Worm (Caenorhabditis elegans) whole organism, dauer: ENCODE results near the gene atg-16.1.

Source experiments
- unc-62 ChIP-seq: sonication (generic microtip); optimal IDR thresholded peaks from 2 replicates; lab custom pipeline; 2017; ENCODE audit warnings: missing biosample characterization, missing genetic modification reagents, missing genetic modification characterization

atg-16.1 gene

DNA sequence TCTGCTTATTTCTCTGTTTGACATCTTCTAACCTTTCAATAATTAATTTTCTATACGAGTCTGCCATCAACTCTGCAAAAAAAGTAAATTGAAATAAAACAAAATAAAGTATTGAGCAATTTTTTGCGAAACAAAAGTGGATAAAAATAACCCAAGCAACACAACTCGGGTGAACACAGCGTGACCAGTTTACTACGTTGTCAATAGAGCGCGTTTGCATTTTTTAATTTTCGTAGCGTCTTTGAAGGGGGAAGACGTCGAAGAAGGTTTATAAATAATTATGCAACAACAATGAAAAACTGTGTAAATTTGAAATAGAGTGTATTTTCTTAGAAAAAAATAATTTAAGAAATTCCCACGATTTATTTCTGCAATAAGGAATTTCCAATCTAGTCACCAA is at the start of gene atg-16.1:
atg-16.1 (minus strand) TSS at position 76 of the 400 bp plus-strand sequence.
- no peak for TF ChIP-seq unc-62 (GFP tag; lab: Kevin White, UChicago)

- TF ChIP-seq unc-62 (GFP tag; lab: Kevin White, UChicago) = no peak
Observed at ce11 chrX:4508209-4508608, 45.9 kb upstream of the atg-16.1 start, which contains the start of gene rhi-1. Gene rhi-1, plus strand, starts transcription at chrX:4508509.

DNA sequence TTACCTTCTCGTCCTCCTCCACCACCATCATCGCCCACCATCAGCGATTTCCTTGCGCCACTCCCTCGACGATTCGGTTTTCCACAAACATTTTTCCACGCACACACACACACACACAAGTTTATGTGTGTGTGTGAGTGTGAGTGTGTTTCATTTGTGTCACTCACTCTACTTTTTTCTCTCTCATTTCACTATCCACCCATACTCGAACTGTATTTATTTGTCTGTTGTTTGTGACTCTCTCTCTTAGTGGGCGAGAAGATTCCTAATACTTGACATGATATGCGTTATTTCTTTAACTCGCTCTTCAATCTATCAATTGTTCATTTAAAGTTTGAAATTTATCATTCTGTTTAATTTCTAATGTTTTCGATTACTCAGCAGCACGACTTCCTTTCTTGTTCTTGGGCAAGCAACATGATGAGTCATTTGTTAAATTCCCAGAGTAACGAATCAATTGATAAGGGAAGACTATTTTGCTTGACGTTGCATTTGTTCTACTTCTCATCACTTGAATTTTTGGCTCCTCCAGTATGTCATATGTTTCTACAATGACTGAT is 44.9 kb upstream of the atg-16.1 start:
- TF ChIP-seq unc-62 (GFP tag; lab: Kevin White, UChicago) = no peak

DNA sequence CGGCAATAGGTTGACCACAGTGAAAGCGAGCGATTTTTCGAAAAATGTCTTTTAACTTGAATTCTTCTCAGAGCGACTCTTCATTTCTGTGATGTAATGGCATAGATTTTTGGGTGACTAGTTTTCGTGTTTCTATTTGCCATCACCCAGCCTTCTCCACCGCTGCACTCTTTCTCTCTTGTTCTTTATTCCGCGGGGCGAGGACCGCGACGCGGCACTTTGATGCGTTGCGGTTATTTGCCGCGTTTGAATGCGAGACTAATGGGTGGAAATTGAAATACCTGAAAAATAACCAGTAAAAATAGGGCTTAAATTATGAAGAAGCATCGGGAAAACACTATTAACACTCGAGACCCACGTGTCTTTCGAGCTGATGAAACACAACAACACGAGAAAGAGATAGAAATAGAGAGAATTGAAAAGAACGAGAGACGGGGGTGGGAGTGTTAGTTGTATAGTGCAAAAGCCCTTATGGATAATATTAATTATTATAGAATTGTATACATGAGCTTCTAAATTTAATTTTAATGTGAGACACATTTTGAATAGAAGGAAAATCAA is 41.9 kb upstream of the atg-16.1 start, which contains the start of gene dgk-2:
dgk-2 (minus strand) TSS at position 281 of the 561 bp plus-strand sequence.
- TF ChIP-seq unc-62 (GFP tag; lab: Kevin White, UChicago) = no peak

DNA sequence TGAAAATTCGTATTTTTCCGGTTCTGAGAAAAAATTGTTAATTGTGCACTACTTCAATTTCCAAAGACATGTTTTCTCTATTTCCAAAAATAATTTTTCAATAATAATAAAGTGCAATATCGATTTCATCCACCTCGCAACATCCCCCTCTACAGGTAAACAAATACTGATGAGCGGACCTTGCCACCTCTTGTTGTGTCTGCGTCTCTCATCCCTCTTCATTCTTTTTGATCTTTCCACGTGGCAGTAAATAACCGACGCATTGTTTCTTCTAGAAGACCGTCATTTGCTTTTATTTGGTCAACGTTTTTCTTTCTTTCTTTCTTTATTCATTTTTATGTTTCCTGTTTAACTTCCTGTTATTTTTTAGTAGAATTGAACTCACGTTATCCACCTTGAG is 41.0 kb upstream of the atg-16.1 start:
- TF ChIP-seq unc-62 (GFP tag; lab: Kevin White, UChicago) = no peak

DNA sequence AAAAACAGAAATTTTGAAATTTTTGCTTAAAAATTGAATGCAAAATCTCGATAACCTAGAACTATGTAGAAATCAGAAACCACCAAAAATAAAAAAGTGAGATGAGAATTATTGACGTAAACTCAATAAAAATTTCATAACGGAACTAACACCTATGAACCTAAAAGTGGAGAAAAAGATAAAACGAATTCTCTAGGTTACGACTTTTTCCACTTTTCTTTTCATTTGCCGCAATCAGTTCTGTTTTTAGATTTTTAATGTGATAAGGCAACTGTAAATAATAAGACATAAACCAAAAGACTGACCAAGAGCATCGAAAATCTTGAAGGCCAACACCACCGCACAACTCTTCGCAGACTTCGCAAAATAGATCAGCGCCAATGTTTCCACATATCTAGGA is 39.8 kb upstream of the atg-16.1 start:
- no peak for TF ChIP-seq unc-62 (GFP tag; lab: Kevin White, UChicago)

DNA sequence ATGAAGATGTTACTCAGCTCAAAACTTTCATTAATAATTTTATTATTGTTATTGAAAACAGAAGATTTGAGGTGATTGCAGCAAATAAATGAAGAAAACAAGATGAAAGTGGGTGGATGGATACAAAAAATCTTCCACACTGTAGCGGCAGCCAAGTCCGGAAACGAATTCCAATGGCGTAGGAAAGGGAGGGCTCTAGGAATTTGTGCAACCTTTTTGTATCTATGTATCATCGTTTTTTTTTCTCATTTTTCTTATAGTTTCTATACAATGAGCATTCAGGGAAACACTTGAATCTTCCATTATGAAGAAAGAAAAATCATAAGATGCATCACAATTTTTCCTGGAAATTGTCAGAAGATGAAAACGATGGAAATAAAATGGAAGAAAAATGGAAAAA is 38.2 kb upstream of the atg-16.1 start:
- no peak for TF ChIP-seq unc-62 (GFP tag; lab: Kevin White, UChicago)

ce11 chrX:4498478-4498877 is 36.2 kb upstream of the atg-16.1 start:
- no peak for TF ChIP-seq unc-62 (GFP tag; lab: Kevin White, UChicago)

DNA sequence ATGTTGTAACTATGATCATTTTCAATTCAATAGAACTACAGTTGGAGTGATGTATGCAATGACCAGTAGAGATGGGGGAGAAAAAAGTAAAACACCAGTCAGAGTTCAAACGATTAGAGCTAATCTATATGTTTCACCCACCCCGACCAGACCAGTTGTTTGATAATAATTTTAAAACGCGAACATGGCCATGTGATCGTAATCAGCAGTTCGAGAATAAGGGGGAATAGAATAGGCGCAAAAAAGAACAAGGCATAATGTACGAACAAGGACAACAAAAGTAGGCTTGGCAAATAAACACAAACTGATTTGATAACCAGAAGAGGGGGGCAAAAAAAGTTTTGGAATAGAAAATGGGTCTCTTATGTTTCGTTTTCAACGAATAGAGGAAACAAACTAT is 35.8 kb upstream of the atg-16.1 start:
- no peak for TF ChIP-seq unc-62 (GFP tag; lab: Kevin White, UChicago)

ce11 chrX:4495814-4496567 is 33.7 kb upstream of the atg-16.1 start:
- TF ChIP-seq unc-62 (GFP tag; lab: Kevin White, UChicago) = no peak

- no peak for TF ChIP-seq unc-62 (GFP tag; lab: Kevin White, UChicago)
Observed at ce11 chrX:4493439-4494006, 31.3 kb upstream of the atg-16.1 start.

DNA sequence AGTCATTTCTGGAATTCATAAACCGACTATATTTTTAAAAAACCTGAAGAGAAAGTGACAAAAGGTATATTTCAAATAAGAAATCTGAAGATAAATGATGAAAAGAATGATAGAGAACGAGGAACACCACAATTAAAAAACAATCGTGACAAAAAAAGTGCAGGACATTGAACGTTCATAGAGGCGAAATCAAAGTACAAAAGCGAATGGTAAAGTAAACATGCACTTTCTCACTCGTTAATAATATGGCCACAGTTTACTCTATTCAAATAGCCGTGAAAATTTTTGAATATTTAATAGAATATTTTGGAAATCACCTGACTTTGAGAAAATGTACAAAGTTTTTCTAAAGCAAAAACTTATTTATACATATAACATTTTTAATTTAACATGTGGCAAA is 29.9 kb upstream of the atg-16.1 start, which contains the start of gene F46H6.5:
F46H6.5 (minus strand) TSS at position 10 of the 400 bp plus-strand sequence.
- TF ChIP-seq unc-62 (GFP tag; lab: Kevin White, UChicago) = no peak

- no peak for TF ChIP-seq unc-62 (GFP tag; lab: Kevin White, UChicago)
Observed at ce11 chrX:4490400-4490799, 28.1 kb upstream of the atg-16.1 start.

- TF ChIP-seq unc-62 (GFP tag; lab: Kevin White, UChicago) = no peak
Observed at ce11 chrX:4488807-4489336, 26.6 kb upstream of the atg-16.1 start, which contains the start of gene ncr-1. Gene ncr-1, minus strand, starts transcription at chrX:4488857.

DNA sequence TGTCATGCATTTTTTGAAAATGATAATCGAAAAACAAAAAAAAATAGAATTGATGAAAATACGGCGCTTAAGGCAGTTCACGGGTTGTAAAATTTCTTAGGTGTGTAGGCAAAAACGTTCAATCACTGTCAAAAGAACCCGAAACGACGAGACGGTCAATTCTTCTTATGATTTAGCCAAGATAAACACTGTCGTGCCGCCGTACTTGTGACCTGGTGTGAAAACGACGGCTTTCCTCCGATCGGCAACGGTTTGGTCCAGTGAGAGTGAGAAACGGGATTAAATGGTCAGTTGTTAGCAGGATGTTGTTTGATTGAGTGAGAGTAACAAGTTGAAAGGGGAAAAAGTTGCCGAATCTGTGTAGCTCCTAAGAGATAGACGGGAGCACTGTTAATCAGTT is 21.8 kb upstream of the atg-16.1 start:
- no peak for TF ChIP-seq unc-62 (GFP tag; lab: Kevin White, UChicago)

DNA sequence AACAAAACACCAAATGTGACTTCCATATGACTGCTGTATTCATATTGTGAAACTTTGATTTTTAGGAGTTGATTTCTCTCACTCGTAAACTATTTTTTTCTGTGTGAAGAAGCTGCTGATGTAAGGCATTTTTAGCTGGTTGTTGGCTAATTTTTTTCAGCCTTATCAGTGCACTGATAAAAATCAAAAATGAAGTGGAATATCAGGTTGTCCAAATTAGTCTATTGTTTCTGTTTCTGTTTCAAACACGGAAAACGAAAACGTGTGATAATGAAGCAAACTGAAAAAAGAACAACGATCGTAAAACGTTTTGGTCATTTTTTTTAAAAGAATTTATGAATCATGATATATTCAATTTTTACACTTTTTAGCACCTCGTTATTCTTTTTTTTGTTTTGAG is 18.5 kb upstream of the atg-16.1 start:
- no peak for TF ChIP-seq unc-62 (GFP tag; lab: Kevin White, UChicago)
